Worm (Caenorhabditis elegans) whole organism, L1 larva: ENCODE results near the gene rgs-9.

ENCODE experiments used
- C04F5.9 ChIP-seq: sonication (generic microtip); optimal IDR thresholded peaks from 2 replicates; lab custom pipeline; 2016; ENCODE audit warnings: missing genetic modification characterization, missing compliant biosample characterization
- C16A3.4 ChIP-seq: fragments of 150-350 bp; optimal IDR thresholded peaks from 2 replicates; lab custom pipeline; 2014; ENCODE audit warnings: missing biosample characterization, missing genetic modification characterization
- F16B12.6 ChIP-seq: fragments of 150-350 bp; optimal IDR thresholded peaks from 2 replicates; lab custom pipeline; 2014; ENCODE audit warnings: missing biosample characterization, missing genetic modification characterization
- aha-1 ChIP-seq: fragments of 150-350 bp; optimal IDR thresholded peaks from 2 replicates; lab custom pipeline; 2014; ENCODE audit warnings: missing biosample characterization, missing genetic modification characterization
- ama-1 ChIP-seq: fragments of 150-350 bp; optimal IDR thresholded peaks from 2 replicates; lab custom pipeline; 2014
- blmp-1 ChIP-seq: fragments of 150-350 bp; optimal IDR thresholded peaks from 2 replicates; lab custom pipeline; 2014; ENCODE audit warnings: missing biosample characterization, missing genetic modification characterization
- ceh-63 ChIP-seq: fragments of 200-800 bp; sonication (Bioruptor generic); optimal IDR thresholded peaks from 2 replicates; lab custom pipeline; 2018; ENCODE audit warnings: mild to moderate bottlenecking, missing genetic modification characterization, missing compliant biosample characterization
- ceh-88 ChIP-seq: fragments of 200-800 bp; sonication (Bioruptor generic); IDR thresholded peaks from 2 replicates; pipeline ENCODE4 v1.3.6; 2022; ENCODE audit warnings: missing genetic modification characterization, missing compliant biosample characterization
- ces-1 ChIP-seq: fragments of 150-350 bp; optimal IDR thresholded peaks from 2 replicates; lab custom pipeline; 2014; ENCODE audit warnings: missing biosample characterization, missing genetic modification reagents, missing genetic modification characterization
- efl-1 ChIP-seq, 4 experiments: fragments of 150-350 bp; optimal IDR thresholded peaks in 3 of 4; peaks in 1 of 4; 1 replicate in 1 of 4; 2 replicates in 3 of 4; lab custom pipeline; 2014; ENCODE audit warnings: missing biosample characterization in 2 of 4, missing genetic modification characterization in 2 of 4, missing genetic modification reagents in 2 of 4
- egl-27 ChIP-seq, 2 experiments: fragments of 150-350 bp in 1 of 2; sonication (generic microtip); optimal IDR thresholded peaks; 3 replicates each; lab custom pipeline; 2017 to 2018; ENCODE audit warnings: missing biosample characterization in 2 of 2, missing genetic modification characterization in 2 of 2, missing genetic modification reagents in 2 of 2
- elt-2 ChIP-seq: sonication (generic microtip); optimal IDR thresholded peaks from 2 replicates; lab custom pipeline; 2016; ENCODE audit warnings: missing genetic modification characterization, mild to moderate bottlenecking, inconsistent platforms, missing compliant biosample characterization, missing genetic modification reagents
- fkh-4 ChIP-seq: sonication (generic microtip); optimal IDR thresholded peaks from 2 replicates; lab custom pipeline; 2016; ENCODE audit warnings: missing compliant biosample characterization, missing genetic modification characterization, borderline replicate concordance
- fkh-8 ChIP-seq: sonication (generic microtip); optimal IDR thresholded peaks from 2 replicates; lab custom pipeline; 2016; ENCODE audit warnings: mild to moderate bottlenecking, missing genetic modification characterization, missing compliant biosample characterization
- grh-1 ChIP-seq: fragments of 200-800 bp; sonication (Bioruptor generic); IDR thresholded peaks from 2 replicates; pipeline ENCODE4 v1.3.6; 2022; ENCODE audit warnings: missing genetic modification reagents, missing genetic modification characterization, missing compliant biosample characterization
- hlh-17 ChIP-seq: fragments of 200-800 bp; sonication (Bioruptor generic); optimal IDR thresholded peaks from 2 replicates; lab custom pipeline; 2018; ENCODE audit warnings: missing genetic modification characterization, mild to moderate bottlenecking, missing compliant biosample characterization, moderate library complexity, borderline replicate concordance
- hpl-2 ChIP-seq: fragments of 150-350 bp; optimal IDR thresholded peaks from 2 replicates; lab custom pipeline; 2014; ENCODE audit warnings: missing biosample characterization, missing genetic modification reagents, missing genetic modification characterization
- irx-1 ChIP-seq: sonication (generic microtip); optimal IDR thresholded peaks from 2 replicates; lab custom pipeline; 2016; ENCODE audit warnings: missing genetic modification characterization, missing compliant biosample characterization
- jun-1 ChIP-seq: fragments of 150-350 bp; optimal IDR thresholded peaks from 2 replicates; lab custom pipeline; 2014; ENCODE audit warnings: missing biosample characterization, missing genetic modification reagents, missing genetic modification characterization
- lin-13 ChIP-seq: fragments of 150-350 bp; optimal IDR thresholded peaks from 2 replicates; lab custom pipeline; 2014; ENCODE audit warnings: missing biosample characterization, missing genetic modification reagents, missing genetic modification characterization
- lin-14 ChIP-seq: fragments of 200-800 bp; sonication (Bioruptor generic); optimal IDR thresholded peaks from 2 replicates; lab custom pipeline; 2018; ENCODE audit warnings: mild to moderate bottlenecking, missing genetic modification characterization, moderate library complexity, missing compliant biosample characterization
- lin-35 ChIP-seq, 2 experiments: fragments of 150-350 bp; optimal IDR thresholded peaks; 2 replicates each; lab custom pipeline; 2014; ENCODE audit warnings: missing biosample characterization in 2 of 2, missing genetic modification characterization in 2 of 2, missing genetic modification reagents in 2 of 2
- lin-39 ChIP-seq: fragments of 150-350 bp; optimal IDR thresholded peaks from 2 replicates; lab custom pipeline; 2014; ENCODE audit warnings: missing biosample characterization, missing genetic modification reagents, missing genetic modification characterization
- lsy-2 ChIP-seq, 2 experiments: fragments of 150-350 bp; optimal IDR thresholded peaks; 2 replicates each; lab custom pipeline; 2014; ENCODE audit warnings: missing biosample characterization in 2 of 2, missing genetic modification characterization in 2 of 2
- mef-2 ChIP-seq: fragments of 150-350 bp; optimal IDR thresholded peaks from 2 replicates; lab custom pipeline; 2014; ENCODE audit warnings: missing biosample characterization, missing genetic modification characterization
- mep-1 ChIP-seq: fragments of 150-350 bp; optimal IDR thresholded peaks from 2 replicates; lab custom pipeline; 2014; ENCODE audit warnings: missing biosample characterization, missing genetic modification characterization
- nhr-12 ChIP-seq: sonication (generic microtip); optimal IDR thresholded peaks from 2 replicates; lab custom pipeline; 2017; ENCODE audit warnings: missing biosample characterization, missing genetic modification characterization
- nhr-20 ChIP-seq: sonication (generic microtip); optimal IDR thresholded peaks from 2 replicates; lab custom pipeline; 2016; ENCODE audit warnings: mild to moderate bottlenecking, missing genetic modification characterization, missing compliant biosample characterization
- nhr-28 ChIP-seq: fragments of 150-350 bp; optimal IDR thresholded peaks from 2 replicates; lab custom pipeline; 2014; ENCODE audit warnings: missing biosample characterization, missing genetic modification characterization
- nhr-47 ChIP-seq: sonication (generic microtip); optimal IDR thresholded peaks from 2 replicates; lab custom pipeline; 2016; ENCODE audit warnings: mild to moderate bottlenecking, missing genetic modification characterization, moderate library complexity, missing compliant biosample characterization
- nhr-76 ChIP-seq: sonication (generic microtip); optimal IDR thresholded peaks from 2 replicates; lab custom pipeline; 2017; ENCODE audit warnings: missing biosample characterization, missing genetic modification characterization
- nhr-90 ChIP-seq: sonication (generic microtip); optimal IDR thresholded peaks from 2 replicates; lab custom pipeline; 2016; ENCODE audit warnings: mild to moderate bottlenecking, missing genetic modification characterization, missing compliant biosample characterization; ENCODE audit not compliant: poor library complexity
- pag-3 ChIP-seq: sonication (generic microtip); optimal IDR thresholded peaks from 2 replicates; lab custom pipeline; 2017; ENCODE audit warnings: missing genetic modification characterization, mild to moderate bottlenecking, missing compliant biosample characterization, antibody characterized with exemption, borderline replicate concordance; ENCODE audit not compliant: insufficient read depth
- rnt-1 ChIP-seq: sonication (generic microtip); optimal IDR thresholded peaks from 2 replicates; lab custom pipeline; 2016; ENCODE audit warnings: mild to moderate bottlenecking, missing genetic modification characterization, moderate library complexity, missing compliant biosample characterization
- skn-1 ChIP-seq: fragments of 150-350 bp; optimal IDR thresholded peaks from 2 replicates; lab custom pipeline; 2014; ENCODE audit warnings: missing biosample characterization, missing genetic modification characterization
- snpc-4 ChIP-seq: fragments of 150-350 bp; optimal IDR thresholded peaks from 2 replicates; lab custom pipeline; 2014; ENCODE audit warnings: missing biosample characterization, missing genetic modification characterization
- sptf-1 ChIP-seq: fragments of 150-350 bp; optimal IDR thresholded peaks from 2 replicates; lab custom pipeline; 2014; ENCODE audit warnings: missing biosample characterization, missing genetic modification characterization
- sup-37 ChIP-seq: fragments of 200-800 bp; sonication (Bioruptor generic); optimal IDR thresholded peaks from 2 replicates; lab custom pipeline; 2018; ENCODE audit warnings: mild to moderate bottlenecking, missing genetic modification characterization, missing compliant biosample characterization
- swsn-7 ChIP-seq: sonication (generic microtip); optimal IDR thresholded peaks from 2 replicates; lab custom pipeline; 2016; ENCODE audit warnings: missing genetic modification characterization, missing compliant biosample characterization
- tbx-2 ChIP-seq: sonication (generic microtip); optimal IDR thresholded peaks from 2 replicates; lab custom pipeline; 2016; ENCODE audit warnings: missing genetic modification characterization, missing compliant biosample characterization
- unc-130 ChIP-seq: fragments of 150-350 bp; optimal IDR thresholded peaks from 2 replicates; lab custom pipeline; 2017; ENCODE audit warnings: missing biosample characterization, missing genetic modification characterization, inconsistent platforms
- unc-62 ChIP-seq: fragments of 150-350 bp; optimal IDR thresholded peaks from 2 replicates; lab custom pipeline; 2014; ENCODE audit warnings: missing biosample characterization, missing genetic modification reagents, missing genetic modification characterization
- unc-86 ChIP-seq: sonication (generic microtip); optimal IDR thresholded peaks from 2 replicates; lab custom pipeline; 2016; ENCODE audit warnings: missing genetic modification characterization, missing compliant biosample characterization
- vab-15 ChIP-seq: sonication (generic microtip); optimal IDR thresholded peaks from 2 replicates; lab custom pipeline; 2017; ENCODE audit warnings: missing genotype, mild to moderate bottlenecking, missing genetic modification characterization, missing compliant biosample characterization
- xbp-1 ChIP-seq: sonication (generic microtip); optimal IDR thresholded peaks from 2 replicates; lab custom pipeline; 2016; ENCODE audit warnings: missing genetic modification characterization, missing compliant biosample characterization
- zip-4 ChIP-seq: fragments of 200-800 bp; sonication (Bioruptor generic); optimal IDR thresholded peaks from 2 replicates; lab custom pipeline; 2018; ENCODE audit warnings: mild to moderate bottlenecking, missing genetic modification characterization, moderate library complexity, missing compliant biosample characterization
- ztf-11 ChIP-seq, 2 experiments: sonication (generic microtip); optimal IDR thresholded peaks; 2 replicates each; lab custom pipeline; 2016 to 2017; ENCODE audit warnings: missing genetic modification characterization in 2 of 2, missing biosample characterization in 1 of 2, missing compliant biosample characterization in 1 of 2
- ztf-4 ChIP-seq: fragments of 150-350 bp; optimal IDR thresholded peaks from 2 replicates; lab custom pipeline; 2014; ENCODE audit warnings: missing biosample characterization, missing genetic modification characterization

The rgs-9 gene

DNA sequence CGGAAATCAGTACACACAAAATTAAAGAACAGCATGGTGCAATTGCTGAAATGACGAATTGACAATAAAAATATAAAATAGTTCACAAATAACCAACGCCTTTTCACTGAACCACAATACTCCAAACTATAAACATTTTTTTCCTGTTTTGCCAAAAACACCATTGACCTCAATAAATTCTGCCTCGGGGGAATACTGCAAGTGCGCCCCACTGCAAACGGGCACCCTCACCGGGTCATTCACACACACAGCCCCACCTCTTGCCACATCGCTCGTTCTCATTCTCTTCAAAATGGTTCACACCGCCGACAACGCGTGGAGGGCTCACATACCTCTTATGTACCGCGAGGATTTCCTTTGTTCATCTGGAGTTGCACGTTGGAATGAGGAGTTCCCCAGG, at the start of gene rgs-9:
rgs-9 (plus strand) TSS at position 237 of the 400 bp plus-strand sequence.
- TF ChIP-seq hpl-2 (GFP tag; lab: Kevin White, UChicago) (no peak), sup-37 (GFP tag; lab: Kevin White, UChicago) (no peak), blmp-1 (tag; lab: Kevin White, UChicago) (no peak), hlh-17 (GFP tag; lab: Kevin White, UChicago) (no peak), irx-1 (tag; lab: Kevin White, UChicago) (no peak), nhr-90 (no peak), ztf-11 (tag; optimal IDR thresholded peaks at IDR 0.05; lab: Kevin White, UChicago) (no peak), nhr-20 (no peak), snpc-4 (no peak), nhr-47 (tag; lab: Kevin White, UChicago) (no peak), efl-1 (optimal IDR thresholded peaks at IDR 0.05; lab: Kevin White, UChicago) (no peak), efl-1 (GFP tag; optimal IDR thresholded peaks at IDR 0.05 in 1 of 2; lab: Kevin White, UChicago) (no peak), elt-2 (tag; lab: Kevin White, UChicago) (no peak), egl-27 (tag; optimal IDR thresholded peaks at IDR 0.05; lab: Kevin White, UChicago) (no peak), nhr-76 (tag; lab: Kevin White, UChicago) (no peak), C04F5.9 (tag; lab: Kevin White, UChicago) (no peak)

DNA sequence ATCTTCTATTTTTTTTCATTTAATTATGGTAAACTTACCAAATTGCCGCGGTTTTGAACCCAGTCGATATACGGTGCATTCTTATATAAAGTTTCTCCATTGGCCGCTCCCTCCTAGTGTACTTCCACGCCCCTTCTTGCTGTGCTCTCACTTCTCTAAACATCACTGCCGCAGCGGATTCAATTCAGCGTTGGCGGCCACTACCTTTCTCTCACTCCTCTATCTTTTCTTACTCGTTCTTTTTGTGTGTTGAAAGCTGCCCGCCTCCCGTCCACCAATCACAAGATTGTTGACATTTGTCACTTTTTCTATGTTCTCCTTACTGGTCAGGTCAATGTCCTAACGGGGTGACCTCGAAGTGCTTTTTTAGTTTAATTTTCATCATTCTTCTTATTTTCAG, 44.1 kb upstream of the rgs-9 start:
- TF ChIP-seq mef-2 (no peak), lin-35 (GFP tag; optimal IDR thresholded peaks at IDR 0.05; lab: Kevin White, UChicago) (no peak), ceh-88 (no peak), zip-4 (GFP tag; lab: Kevin White, UChicago) (no peak), lsy-2 (tag; optimal IDR thresholded peaks at IDR 0.05; lab: Kevin White, UChicago) (peak in 1 of 2 experiments; percentile 81), nhr-12 (no peak), ces-1 (GFP tag; lab: Kevin White, UChicago) (no peak), lin-14 (peak; percentile 30), jun-1 (tag; lab: Kevin White, UChicago) (no peak), ztf-4 (tag; lab: Kevin White, UChicago) (no peak), xbp-1 (tag; lab: Kevin White, UChicago) (peak; percentile 26), snpc-4 (no peak), fkh-8 (tag; lab: Kevin White, UChicago) (no peak), rnt-1 (tag; lab: Kevin White, UChicago) (peak; percentile 11), tbx-2 (tag; lab: Kevin White, UChicago) (no peak), pag-3 (tag; lab: Kevin White, UChicago) (no peak), lin-39 (tag; lab: Kevin White, UChicago) (no peak), skn-1 (tag; lab: Kevin White, UChicago) (peak; percentile 29), unc-86 (tag; lab: Kevin White, UChicago) (no peak), F16B12.6 (tag; lab: Kevin White, UChicago) (no peak)

DNA sequence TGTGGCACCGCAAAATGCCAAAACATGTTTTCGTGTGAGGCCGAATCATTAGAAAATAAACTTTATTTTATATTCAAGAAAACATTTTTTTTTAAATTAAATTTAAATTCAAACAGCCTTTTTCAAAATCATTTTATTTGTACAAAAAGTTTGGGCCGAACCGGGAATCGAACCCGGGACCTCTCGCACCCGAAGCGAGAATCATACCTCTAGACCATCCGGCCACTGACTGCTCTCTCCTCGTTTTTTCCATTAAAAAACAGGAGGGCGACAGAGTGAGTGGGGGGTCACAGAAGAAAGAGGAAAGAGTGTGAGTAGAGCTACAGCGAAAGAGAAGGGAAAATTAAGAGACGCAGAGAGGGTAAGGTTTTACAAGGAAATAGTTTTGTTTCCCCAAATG, 34.4 kb upstream of the rgs-9 start:
- no peak for TF ChIP-seq nhr-28 (tag; lab: Kevin White, UChicago)
- peak; percentile 92 for TF ChIP-seq skn-1 (tag; lab: Kevin White, UChicago)
- no peak for TF ChIP-seq nhr-12
- TF ChIP-seq mef-2, result no peak
- peak; percentile 42 for TF ChIP-seq jun-1 (tag; lab: Kevin White, UChicago)
- no peak for TF ChIP-seq blmp-1 (tag; lab: Kevin White, UChicago)
- no peak for TF ChIP-seq hlh-17 (GFP tag; lab: Kevin White, UChicago)
- peak; percentile 75 for TF ChIP-seq mep-1
- peak; percentile 46 for TF ChIP-seq lin-13 (GFP tag; lab: Kevin White, UChicago)
- TF ChIP-seq swsn-7, result peak; percentile 65
- no peak for TF ChIP-seq vab-15
- TF ChIP-seq ztf-4 (tag; lab: Kevin White, UChicago), result no peak
- peak in 1 of 2 experiments; percentile 29 for TF ChIP-seq ztf-11 (tag; optimal IDR thresholded peaks at IDR 0.05; lab: Kevin White, UChicago)
- peak; percentile 67 for TF ChIP-seq tbx-2 (tag; lab: Kevin White, UChicago)
- TF ChIP-seq sptf-1 (tag; lab: Kevin White, UChicago), result no peak
- TF ChIP-seq unc-130 (tag; lab: Kevin White, UChicago), result no peak
- no peak for TF ChIP-seq ceh-63 (GFP tag; lab: Kevin White, UChicago)
- TF ChIP-seq grh-1 (GFP tag; lab: Robert Waterston, UW), result no peak
- TF ChIP-seq C16A3.4 (tag; lab: Kevin White, UChicago), result peak; percentile 55
- TF ChIP-seq elt-2 (tag; lab: Kevin White, UChicago), result no peak
- TF ChIP-seq nhr-90, result peak; percentile 73
- no peak for TF ChIP-seq fkh-4 (tag; lab: Kevin White, UChicago)
- TF ChIP-seq ama-1 (lab: Kevin White, UChicago), result no peak
- no peak for TF ChIP-seq aha-1
- no peak for TF ChIP-seq hpl-2 (GFP tag; lab: Kevin White, UChicago)
- TF ChIP-seq unc-62, result no peak
